Worm (Caenorhabditis elegans) whole organism, L3 larva: ENCODE data around the gene set-3.

ENCODE experiments used
- aly-2 ChIP-seq: fragments of 150-350 bp; optimal IDR thresholded peaks from 2 replicates; lab custom pipeline; 2014; ENCODE audit warnings: missing biosample characterization, missing genetic modification characterization
- ama-1 ChIP-seq: fragments of 150-350 bp; optimal IDR thresholded peaks from 2 replicates; lab custom pipeline; 2018
- ceh-28 ChIP-seq: fragments of 150-350 bp; optimal IDR thresholded peaks from 2 replicates; lab custom pipeline; 2014; ENCODE audit warnings: missing biosample characterization, missing genetic modification reagents, missing genetic modification characterization
- ceh-9 ChIP-seq: sonication (generic microtip); optimal IDR thresholded peaks from 2 replicates; lab custom pipeline; 2018; ENCODE audit warnings: missing biosample characterization, missing genetic modification characterization
- daf-12 ChIP-seq: fragments of 150-350 bp; optimal IDR thresholded peaks from 2 replicates; lab custom pipeline; 2014; ENCODE audit warnings: missing biosample characterization, missing genetic modification reagents, missing genetic modification characterization
- egl-27 ChIP-seq: sonication (generic microtip); optimal IDR thresholded peaks from 4 replicates; lab custom pipeline; 2017; ENCODE audit warnings: missing biosample characterization, missing genetic modification reagents, missing genetic modification characterization
- elt-3 ChIP-seq, 3 experiments: fragments of 150-350 bp in 1 of 3; sonication (generic microtip) in 2 of 3; optimal IDR thresholded peaks; 2 replicates in 2 of 3; 4 replicates in 1 of 3; lab custom pipeline; 2014 to 2017; ENCODE audit warnings: missing biosample characterization in 3 of 3, missing genetic modification characterization in 3 of 3
- fos-1 ChIP-seq: fragments of 150-350 bp; optimal IDR thresholded peaks from 2 replicates; lab custom pipeline; 2014; ENCODE audit warnings: missing biosample characterization, missing genetic modification characterization
- mdl-1 ChIP-seq: fragments of 150-350 bp; optimal IDR thresholded peaks from 2 replicates; lab custom pipeline; 2014; ENCODE audit warnings: missing biosample characterization, missing genetic modification characterization
- nfya-1 ChIP-seq: sonication (generic microtip); optimal IDR thresholded peaks from 2 replicates; lab custom pipeline; 2017; ENCODE audit warnings: missing genetic modification characterization, mild to moderate bottlenecking, missing compliant biosample characterization, antibody characterized with exemption, moderate library complexity; ENCODE audit not compliant: insufficient read depth
- nhr-237 ChIP-seq: fragments of 150-350 bp; optimal IDR thresholded peaks from 2 replicates; lab custom pipeline; 2014; ENCODE audit warnings: missing biosample characterization, missing genetic modification characterization
- pqm-1 ChIP-seq: fragments of 150-350 bp; optimal IDR thresholded peaks from 2 replicates; lab custom pipeline; 2017; ENCODE audit warnings: missing biosample characterization, missing genetic modification characterization, inconsistent platforms
- tbx-2 ChIP-seq: sonication (generic microtip); optimal IDR thresholded peaks from 2 replicates; lab custom pipeline; 2016; ENCODE audit warnings: mild to moderate bottlenecking, missing genetic modification characterization, missing compliant biosample characterization

- no peak for TF ChIP-seq aly-2 (tag; lab: Kevin White, UChicago)
- TF ChIP-seq nfya-1 (tag; lab: Kevin White, UChicago), result no peak
- TF ChIP-seq egl-27 (tag; lab: Kevin White, UChicago), result no peak
- no peak for TF ChIP-seq tbx-2 (tag; lab: Kevin White, UChicago)
- TF ChIP-seq ceh-28, result no peak
- TF ChIP-seq elt-3 (tag; optimal IDR thresholded peaks at IDR 0.05; lab: Kevin White, UChicago), result no peak
- TF ChIP-seq ama-1 (lab: Kevin White, UChicago), result no peak
- no peak for TF ChIP-seq nhr-237 (tag; lab: Kevin White, UChicago)
- TF ChIP-seq daf-12, result no peak
- no peak for TF ChIP-seq mdl-1 (tag; lab: Kevin White, UChicago)
- no peak for TF ChIP-seq pqm-1
- TF ChIP-seq fos-1 (tag; lab: Kevin White, UChicago), result no peak
- TF ChIP-seq ceh-9 (tag; lab: Kevin White, UChicago), result no peak
These were observed 42.5 kb downstream of the set-3 start, which contains the start of gene C15H7.3 for ce11 chrIII:9651871-9652270.
